Worm (Caenorhabditis elegans) whole organism, L2 larva: Measurements from ENCODE around the gene arl-3.
A peak's percentile ranks its signal among the peaks of the same experiment; 100 is the strongest.

Experiments
- ama-1 ChIP-seq: fragments of 150-350 bp; optimal IDR thresholded peaks from 2 replicates; lab custom pipeline; 2018; ENCODE audit warnings: inconsistent platforms
- blmp-1 ChIP-seq: sonication (generic microtip); optimal IDR thresholded peaks from 2 replicates; lab custom pipeline; 2017; ENCODE audit warnings: missing genetic modification characterization, mild to moderate bottlenecking, missing compliant biosample characterization, antibody characterized with exemption, moderate library complexity; ENCODE audit not compliant: insufficient read depth
- ceh-82 ChIP-seq: fragments of 150-350 bp; optimal IDR thresholded peaks from 2 replicates; lab custom pipeline; 2014; ENCODE audit warnings: missing biosample characterization, missing genetic modification characterization
- elt-3 ChIP-seq: sonication (generic microtip); optimal IDR thresholded peaks from 2 replicates; lab custom pipeline; 2017; ENCODE audit warnings: missing biosample characterization, missing genetic modification characterization
- lsy-2 ChIP-seq, 2 experiments: fragments of 150-350 bp in 1 of 2; sonication (generic microtip) in 1 of 2; optimal IDR thresholded peaks; 2 replicates each; lab custom pipeline; 2014 to 2017; ENCODE audit warnings: missing biosample characterization in 2 of 2, missing genetic modification characterization in 2 of 2
- nhr-77 ChIP-seq: fragments of 150-350 bp; optimal IDR thresholded peaks from 2 replicates; lab custom pipeline; 2014; ENCODE audit warnings: missing biosample characterization, missing genetic modification characterization
- sem-4 ChIP-seq: fragments of 150-350 bp; optimal IDR thresholded peaks from 2 replicates; lab custom pipeline; 2014; ENCODE audit warnings: missing biosample characterization, missing genetic modification reagents, missing genetic modification characterization
- ztf-4 ChIP-seq: fragments of 150-350 bp; optimal IDR thresholded peaks from 2 replicates; lab custom pipeline; 2014; ENCODE audit warnings: missing biosample characterization, missing genetic modification characterization

ce11 chrII:14635179-14635578 is 28.9 kb downstream of the arl-3 start:
- TF ChIP-seq ama-1 (lab: Kevin White, UChicago) (no peak), sem-4 (tag; lab: Kevin White, UChicago) (no peak), elt-3 (tag; lab: Kevin White, UChicago) (no peak), ceh-82 (tag; lab: Kevin White, UChicago) (no peak), blmp-1 (tag; lab: Kevin White, UChicago) (no peak), lsy-2 (tag; optimal IDR thresholded peaks at IDR 0.05; lab: Kevin White, UChicago) (peak in 1 of 2 experiments; percentile 8), nhr-77 (tag; lab: Kevin White, UChicago) (no peak), ztf-4 (no peak)
